Fruit fly (Drosophila melanogaster): ENCODE results near the gene CG32277.

Gene CG32277

dm6 chr3L:3223390-3223914 lies 18.2 kb upstream of the CG32277 start (continued):
- TF ChIP-seq trh (GFP tag; optimal IDR thresholded peaks at IDR 0.05) (no peak), CG2129 (GFP tag; IDR thresholded peaks at IDR 0.05; ENCODE audit: partially characterized antibody) (0 out of 2 replicates have a peak, but pooled peaks have one; percentile 7), Med (GFP tag) (peak; percentile 6), CG30020 (tag; optimal IDR thresholded peaks at IDR 0.05) (no peak), CG8924 (tag; optimal IDR thresholded peaks at IDR 0.05) (no peak), CG6791 (GFP tag; IDR thresholded peaks at IDR 0.05; ENCODE audit: partially characterized antibody) (no peak), chinmo (GFP tag; IDR thresholded peaks at IDR 0.05; ENCODE audit: partially characterized antibody) (0 out of 4 replicates have a peak, but pooled peaks have one; percentile 7), Pdp1 (GFP tag; optimal IDR thresholded peaks at IDR 0.05) (peak in 1 of 2 experiments; percentile 32), CG10959 (GFP tag; IDR thresholded peaks at IDR 0.05) (no peak), CG10147 (GFP tag; optimal IDR thresholded peaks at IDR 0.05) (no peak)

DNA sequence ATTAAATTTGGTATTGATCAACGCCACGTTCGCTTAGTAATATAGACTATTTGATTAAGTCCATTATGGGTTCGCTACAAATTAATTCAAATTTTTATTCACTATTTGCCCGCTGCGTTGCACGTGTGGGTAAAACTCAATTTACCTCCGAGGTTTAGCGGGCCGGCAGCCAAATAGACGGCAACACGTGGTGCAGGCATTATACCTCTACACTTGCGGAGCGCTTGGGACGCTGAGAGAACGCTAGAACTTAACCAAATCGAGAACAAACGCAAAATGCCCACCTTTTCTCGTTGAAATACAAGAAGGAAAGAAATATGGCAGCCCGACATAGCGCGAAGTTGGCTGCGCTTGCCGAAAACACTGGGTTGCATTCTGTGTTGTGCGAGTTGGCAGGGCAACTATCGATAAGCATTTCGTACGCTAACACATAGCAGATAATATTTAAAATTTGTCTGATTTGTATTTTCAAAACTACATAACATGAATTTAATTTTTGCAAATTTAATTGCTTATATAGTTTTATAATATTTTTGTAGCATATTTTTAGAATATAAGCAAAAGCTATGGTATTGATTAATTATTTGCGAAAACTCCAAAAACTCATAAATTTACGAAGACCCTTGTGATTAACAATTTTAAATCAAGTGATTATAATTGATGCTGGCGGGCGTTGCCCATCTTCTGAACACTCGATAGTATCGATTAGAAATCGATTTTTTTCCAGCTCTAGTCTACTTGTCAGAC lies 17.6 kb upstream of the CG32277 start, which contains the start of the genes RpL28 and eIF1:
RpL28 (minus strand) TSS at position 318 of the 747 bp plus-strand sequence.
eIF1 (plus strand) TSS at position 699 of the 747 bp plus-strand sequence.
- TF ChIP-seq Dek (tag; optimal IDR thresholded peaks at IDR 0.05): peak; percentile 76
- TF ChIP-seq CG2712 (tag; optimal IDR thresholded peaks at IDR 0.05): peak; percentile 86
- 0 out of 2 replicates have a peak, but pooled peaks have one; percentile 28 for TF ChIP-seq danr (GFP tag; IDR thresholded peaks at IDR 0.05)
- peak; percentile 83 for TF ChIP-seq grau (tag; optimal IDR thresholded peaks at IDR 0.05)
- TF ChIP-seq CG16813 (GFP tag; IDR thresholded peaks at IDR 0.05; ENCODE audit: partially characterized antibody): peak; percentile 85
- peak; percentile 94 for TF ChIP-seq mirr (GFP tag; optimal IDR thresholded peaks at IDR 0.05)
- peak; percentile 87 for TF ChIP-seq CG3995 (GFP tag; optimal IDR thresholded peaks at IDR 0.05)
- TF ChIP-seq CG33213 (GFP tag; optimal IDR thresholded peaks at IDR 0.05): peak; percentile 93
- peak; percentile 84 for TF ChIP-seq CG16779 (GFP tag; IDR thresholded peaks at IDR 0.05)
- peak; percentile 90 for TF ChIP-seq gcm2 (GFP tag; optimal IDR thresholded peaks at IDR 0.05)
- TF ChIP-seq NfI (GFP tag; optimal IDR thresholded peaks at IDR 0.05): peak; percentile 98
- no peak; the same call in 1 of the 2 replicates for TF ChIP-seq tna (GFP tag; IDR thresholded peaks at IDR 0.05; ENCODE audit: partially characterized antibody)
- peak; percentile 95 for TF ChIP-seq CG7271 (tag; optimal IDR thresholded peaks at IDR 0.05)
- TF ChIP-seq MBD-R2 (GFP tag; IDR thresholded peaks at IDR 0.05): peak; percentile 43; the same call in 1 of the 2 replicates
- peak; percentile 73 for TF ChIP-seq CG10321 (GFP tag; IDR thresholded peaks at IDR 0.05)
- peak; percentile 52 for TF ChIP-seq ftz-f1 (GFP tag; optimal IDR thresholded peaks at IDR 0.05)
- TF ChIP-seq Spps (tag; optimal IDR thresholded peaks at IDR 0.05): peak; percentile 36
- peak; percentile 77 for TF ChIP-seq CG6854 (GFP tag; optimal IDR thresholded peaks at IDR 0.05)
- peak; percentile 79 for TF ChIP-seq ssp (GFP tag; IDR thresholded peaks at IDR 0.05)
- TF ChIP-seq Sin3A (optimal IDR thresholded peaks at IDR 0.05): peak; percentile 94
- TF ChIP-seq ab (GFP tag; optimal IDR thresholded peaks at IDR 0.05): peak; percentile 69
- TF ChIP-seq CG11093 (GFP tag; IDR thresholded peaks at IDR 0.05): peak; percentile 58; the same call in 1 of the 3 replicates
- TF ChIP-seq NC2β (GFP tag; optimal IDR thresholded peaks at IDR 0.05): peak; percentile 98
- TF ChIP-seq Dref (GFP tag; IDR thresholded peaks at IDR 0.05): peak; percentile 72
- TF ChIP-seq crol (GFP tag; IDR thresholded peaks at IDR 0.05): peak; percentile 36; the same call in 1 of the 2 replicates
- peak; percentile 87 for TF ChIP-seq CG12219 (GFP tag; optimal IDR thresholded peaks at IDR 0.05)
- peak; percentile 98 for TF ChIP-seq MTF-1 (GFP tag; optimal IDR thresholded peaks at IDR 0.05; ENCODE audit: borderline replicate concordance)
- peak; percentile 84 for TF ChIP-seq jumu (GFP tag; optimal IDR thresholded peaks at IDR 0.05)
- peak; percentile 81 for TF ChIP-seq Hand (GFP tag; optimal IDR thresholded peaks at IDR 0.05)
- TF ChIP-seq en (GFP tag; optimal IDR thresholded peaks at IDR 0.05): peak; percentile 76
- 0 out of 2 replicates have a peak, but pooled peaks have one; percentile 58 for TF ChIP-seq bowl (GFP tag; IDR thresholded peaks at IDR 0.05)
- peak; percentile 85 for TF ChIP-seq CG7556 (GFP tag; optimal IDR thresholded peaks at IDR 0.05)
- TF ChIP-seq grn (GFP tag; optimal IDR thresholded peaks at IDR 0.05): peak; percentile 83
- peak; percentile 81 for TF ChIP-seq pfk (GFP tag; optimal IDR thresholded peaks at IDR 0.05)
- peak; percentile 79 for TF ChIP-seq CG10565 (GFP tag; optimal IDR thresholded peaks at IDR 0.05)
- TF ChIP-seq D19B (GFP tag; optimal IDR thresholded peaks at IDR 0.05): peak; percentile 83
- TF ChIP-seq dati (GFP tag; IDR thresholded peaks at IDR 0.05): peak; percentile 86

Measured in whole organism, embryonic.